Worm (Caenorhabditis elegans) whole organism, early embryonic: ENCODE data around the gene ZC513.2.

ENCODE experiments used
- ceh-36 ChIP-seq: sonication (generic microtip); optimal IDR thresholded peaks from 2 replicates; lab custom pipeline; 2016; ENCODE audit warnings: missing genetic modification characterization, inconsistent platforms, missing compliant biosample characterization
- tbx-11 ChIP-seq: fragments of 200-800 bp; sonication (Bioruptor generic); IDR thresholded peaks from 2 replicates; pipeline ENCODE4 v1.3.6; 2022; ENCODE audit warnings: missing genetic modification characterization, missing compliant biosample characterization

ce11 chrV:8017924-8018323 lies 36.3 kb upstream of the ZC513.2 start:
- TF ChIP-seq ceh-36 (tag; lab: Kevin White, UChicago) (no peak), tbx-11 (GFP tag; lab: Robert Waterston, UW) (no peak)
